Fruit fly (Drosophila melanogaster): ENCODE data around the gene PhKgamma.

PhKgamma gene

dm6 chrX:11658181-11658842 lies 36.6 kb upstream of the PhKgamma start (continued):
- TF ChIP-seq fd59A (GFP tag; optimal IDR thresholded peaks at IDR 0.05) (peak; percentile 10), CG16779 (tag; optimal IDR thresholded peaks at IDR 0.05) (no peak), Lpt (GFP tag; optimal IDR thresholded peaks at IDR 0.05) (peak; percentile 48), CG11902 (GFP tag; optimal IDR thresholded peaks at IDR 0.05) (no peak), CG6808 (GFP tag; optimal IDR thresholded peaks at IDR 0.05) (no peak), CG1621 (tag; optimal IDR thresholded peaks at IDR 0.05) (no peak), Blimp-1 (GFP tag; optimal IDR thresholded peaks at IDR 0.05) (no peak), Smox (GFP tag; optimal IDR thresholded peaks at IDR 0.05) (no peak), vri (GFP tag; optimal IDR thresholded peaks at IDR 0.05) (no peak), eg (GFP tag; IDR thresholded peaks at IDR 0.05) (peak; percentile 65), CG8632 (GFP tag; optimal IDR thresholded peaks at IDR 0.05) (peak; percentile 66), topi (GFP tag; optimal IDR thresholded peaks at IDR 0.05) (peak; percentile 28), CG8319 (GFP tag; optimal IDR thresholded peaks at IDR 0.05) (peak; percentile 41), Ets21C (GFP tag; optimal IDR thresholded peaks at IDR 0.05) (no peak), OdsH (GFP tag; optimal IDR thresholded peaks at IDR 0.05) (peak; percentile 68), cyc (GFP tag; optimal IDR thresholded peaks at IDR 0.05) (peak; percentile 2), Eip78C (GFP tag) (peak; percentile 84), salr (GFP tag; optimal IDR thresholded peaks at IDR 0.05) (peak in 1 of 2 experiments; percentile 20), CG34406 (GFP tag; optimal IDR thresholded peaks at IDR 0.05) (peak; percentile 63), Met (GFP tag; optimal IDR thresholded peaks at IDR 0.05) (peak; percentile 72), pdm3 (GFP tag; optimal IDR thresholded peaks at IDR 0.05) (peak; percentile 59), Gug (GFP tag; IDR thresholded peaks at IDR 0.05) (no peak), CG6276 (GFP tag; optimal IDR thresholded peaks at IDR 0.05) (peak; percentile 22), esn (GFP tag; optimal IDR thresholded peaks at IDR 0.05) (peak; percentile 40), fd85E (GFP tag; optimal IDR thresholded peaks at IDR 0.05) (no peak)

- TF ChIP-seq CG6808 (GFP tag; optimal IDR thresholded peaks at IDR 0.05) = peak; percentile 89
- peak; percentile 80 for TF ChIP-seq pdm3 (GFP tag; optimal IDR thresholded peaks at IDR 0.05)
- no peak for TF ChIP-seq Hr38 (GFP tag; optimal IDR thresholded peaks at IDR 0.05)
- no peak for TF ChIP-seq Sox102F (GFP tag; optimal IDR thresholded peaks at IDR 0.05)
- TF ChIP-seq OdsH (GFP tag; optimal IDR thresholded peaks at IDR 0.05) = peak; percentile 88
- TF ChIP-seq dac (GFP tag; optimal IDR thresholded peaks at IDR 0.05) = peak; percentile 83
- TF ChIP-seq CG3919 (GFP tag; optimal IDR thresholded peaks at IDR 0.05) = peak; percentile 85
- peak; percentile 85 for TF ChIP-seq Gug (GFP tag; IDR thresholded peaks at IDR 0.05)
- no peak for TF ChIP-seq fd85E (GFP tag; optimal IDR thresholded peaks at IDR 0.05)
- TF ChIP-seq Eip75B (GFP tag; optimal IDR thresholded peaks at IDR 0.05) = peak; percentile 72
- peak; percentile 86 for TF ChIP-seq CG11294 (GFP tag; IDR thresholded peaks at IDR 0.05)
- peak; percentile 86 for TF ChIP-seq CG16779 (tag; optimal IDR thresholded peaks at IDR 0.05)
- peak; percentile 18 for TF ChIP-seq Smox (GFP tag; optimal IDR thresholded peaks at IDR 0.05)
- TF ChIP-seq lz (GFP tag; optimal IDR thresholded peaks at IDR 0.05) = peak; percentile 1
- TF ChIP-seq CG10669 (GFP tag; optimal IDR thresholded peaks at IDR 0.05) = peak; percentile 80
- no peak for TF ChIP-seq fkh (GFP tag; optimal IDR thresholded peaks at IDR 0.05)
- TF ChIP-seq CG15336 (GFP tag; IDR thresholded peaks at IDR 0.05) = peak; percentile 94
- peak; percentile 77 for TF ChIP-seq CG7368 (GFP tag; optimal IDR thresholded peaks at IDR 0.05)
- TF ChIP-seq CG4318 (GFP tag; optimal IDR thresholded peaks at IDR 0.05) = peak; percentile 91
- no peak for TF ChIP-seq Eip93F (GFP tag; optimal IDR thresholded peaks at IDR 0.05)
- no peak for TF ChIP-seq CG6854 (GFP tag; optimal IDR thresholded peaks at IDR 0.05)
- TF ChIP-seq acj6 (GFP tag; optimal IDR thresholded peaks at IDR 0.05) = peak; percentile 83
- peak; percentile 79 for TF ChIP-seq Hr4 (GFP tag; optimal IDR thresholded peaks at IDR 0.05)
- TF ChIP-seq CG1621 (tag; optimal IDR thresholded peaks at IDR 0.05) = peak; percentile 70
- peak; percentile 65 for TF ChIP-seq svp (GFP tag)
- peak; percentile 80 for TF ChIP-seq spab (GFP tag; optimal IDR thresholded peaks at IDR 0.05)
- peak; percentile 37 for TF ChIP-seq esn (GFP tag; optimal IDR thresholded peaks at IDR 0.05)
- no peak for TF ChIP-seq vri (GFP tag; optimal IDR thresholded peaks at IDR 0.05)
- TF ChIP-seq net (GFP tag; optimal IDR thresholded peaks at IDR 0.05) = peak; percentile 87
- peak; percentile 17 for TF ChIP-seq cyc (GFP tag; optimal IDR thresholded peaks at IDR 0.05)
- TF ChIP-seq CG10631 (GFP tag; optimal IDR thresholded peaks at IDR 0.05) = peak; percentile 83
- peak; percentile 84 for TF ChIP-seq Lpt (GFP tag; optimal IDR thresholded peaks at IDR 0.05)
- TF ChIP-seq CG34406 (GFP tag; optimal IDR thresholded peaks at IDR 0.05) = peak; percentile 75
- TF ChIP-seq topi (GFP tag; optimal IDR thresholded peaks at IDR 0.05) = peak; percentile 37
- TF ChIP-seq achi (GFP tag; optimal IDR thresholded peaks at IDR 0.05) = peak; percentile 85
- peak; percentile 45 to 86 for TF ChIP-seq salr (GFP tag; optimal IDR thresholded peaks at IDR 0.05)
- peak; percentile 89 for TF ChIP-seq CG3032 (tag; optimal IDR thresholded peaks at IDR 0.05)
- TF ChIP-seq Eip78C (GFP tag) = peak; percentile 94
- TF ChIP-seq Sox15 (GFP tag; optimal IDR thresholded peaks at IDR 0.05) = peak; percentile 63
Observed at dm6 chrX:11659080-11659479, 35.9 kb upstream of the PhKgamma start.

Data from whole organism, prepupa.